Worm (Caenorhabditis elegans) whole organism, L1 larva: Measurements from ENCODE around the gene W01A11.7.

ENCODE experiments used
- C34B4.2 ChIP-seq: sonication (generic microtip); optimal IDR thresholded peaks from 2 replicates; lab custom pipeline; 2017; ENCODE audit warnings: mild to moderate bottlenecking, missing genetic modification characterization, missing compliant biosample characterization
- Y116A8C.19 ChIP-seq: sonication (generic microtip); optimal IDR thresholded peaks from 2 replicates; lab custom pipeline; 2016; ENCODE audit warnings: missing compliant biosample characterization, missing genetic modification characterization, borderline replicate concordance
- aha-1 ChIP-seq: fragments of 150-350 bp; optimal IDR thresholded peaks from 2 replicates; lab custom pipeline; 2014; ENCODE audit warnings: missing biosample characterization, missing genetic modification characterization
- aly-2 ChIP-seq: fragments of 150-350 bp; optimal IDR thresholded peaks from 2 replicates; lab custom pipeline; 2014; ENCODE audit warnings: missing biosample characterization, missing genetic modification characterization
- ama-1 ChIP-seq: fragments of 150-350 bp; optimal IDR thresholded peaks from 2 replicates; lab custom pipeline; 2014
- blmp-1 ChIP-seq: fragments of 150-350 bp; optimal IDR thresholded peaks from 2 replicates; lab custom pipeline; 2014; ENCODE audit warnings: missing biosample characterization, missing genetic modification characterization
- ceh-63 ChIP-seq: fragments of 200-800 bp; sonication (Bioruptor generic); optimal IDR thresholded peaks from 2 replicates; lab custom pipeline; 2018; ENCODE audit warnings: mild to moderate bottlenecking, missing genetic modification characterization, missing compliant biosample characterization
- ceh-88 ChIP-seq: fragments of 200-800 bp; sonication (Bioruptor generic); IDR thresholded peaks from 2 replicates; pipeline ENCODE4 v1.3.6; 2022; ENCODE audit warnings: missing genetic modification characterization, missing compliant biosample characterization
- ces-1 ChIP-seq: fragments of 150-350 bp; optimal IDR thresholded peaks from 2 replicates; lab custom pipeline; 2014; ENCODE audit warnings: missing biosample characterization, missing genetic modification reagents, missing genetic modification characterization
- dsc-1 ChIP-seq: sonication (generic microtip); optimal IDR thresholded peaks from 2 replicates; lab custom pipeline; 2016; ENCODE audit warnings: mild to moderate bottlenecking, missing genetic modification characterization, missing compliant biosample characterization
- efl-1 ChIP-seq, 4 experiments: fragments of 150-350 bp; optimal IDR thresholded peaks in 3 of 4; peaks in 1 of 4; 1 replicate in 1 of 4; 2 replicates in 3 of 4; lab custom pipeline; 2014; ENCODE audit warnings: missing biosample characterization in 2 of 4, missing genetic modification characterization in 2 of 4, missing genetic modification reagents in 2 of 4
- efl-3 ChIP-seq: fragments of 200-800 bp; sonication (Bioruptor generic); optimal IDR thresholded peaks from 2 replicates; lab custom pipeline; 2018; ENCODE audit warnings: mild to moderate bottlenecking, missing genetic modification characterization, missing compliant biosample characterization
- egl-13 ChIP-seq: sonication (generic microtip); optimal IDR thresholded peaks from 2 replicates; lab custom pipeline; 2016; ENCODE audit warnings: missing genotype, missing genetic modification reagents, missing genetic modification characterization, missing compliant biosample characterization
- elt-2 ChIP-seq: sonication (generic microtip); optimal IDR thresholded peaks from 2 replicates; lab custom pipeline; 2016; ENCODE audit warnings: missing genetic modification characterization, mild to moderate bottlenecking, inconsistent platforms, missing compliant biosample characterization, missing genetic modification reagents
- elt-3 ChIP-seq, 6 experiments: fragments of 150-350 bp in 1 of 6; sonication (generic microtip); optimal IDR thresholded peaks; 2 replicates each; lab custom pipeline; 2017 to 2018; ENCODE audit warnings: missing biosample characterization in 6 of 6, missing genetic modification characterization in 6 of 6, inconsistent platforms in 1 of 6
- fkh-4 ChIP-seq: sonication (generic microtip); optimal IDR thresholded peaks from 2 replicates; lab custom pipeline; 2016; ENCODE audit warnings: missing compliant biosample characterization, missing genetic modification characterization, borderline replicate concordance
- fos-1 ChIP-seq: fragments of 150-350 bp; optimal IDR thresholded peaks from 2 replicates; lab custom pipeline; 2014; ENCODE audit warnings: missing biosample characterization, missing genetic modification characterization
- grh-1 ChIP-seq: fragments of 200-800 bp; sonication (Bioruptor generic); IDR thresholded peaks from 2 replicates; pipeline ENCODE4 v1.3.6; 2022; ENCODE audit warnings: missing genetic modification reagents, missing genetic modification characterization, missing compliant biosample characterization
- hlh-4 ChIP-seq: sonication (generic microtip); optimal IDR thresholded peaks from 2 replicates; lab custom pipeline; 2016; ENCODE audit warnings: mild to moderate bottlenecking, missing genetic modification characterization, missing compliant biosample characterization
- isw-1 ChIP-seq: fragments of 200-800 bp; sonication (Bioruptor generic); IDR thresholded peaks from 2 replicates; pipeline ENCODE4 v1.3.6; 2022; ENCODE audit warnings: missing genetic modification characterization, missing compliant biosample characterization
- lin-14 ChIP-seq: fragments of 200-800 bp; sonication (Bioruptor generic); optimal IDR thresholded peaks from 2 replicates; lab custom pipeline; 2018; ENCODE audit warnings: mild to moderate bottlenecking, missing genetic modification characterization, moderate library complexity, missing compliant biosample characterization
- lir-3 ChIP-seq: sonication (generic microtip); optimal IDR thresholded peaks from 2 replicates; lab custom pipeline; 2016; ENCODE audit warnings: mild to moderate bottlenecking, missing genetic modification characterization, moderate library complexity, missing compliant biosample characterization; ENCODE audit not compliant: poor library complexity
- lsy-2 ChIP-seq, 2 experiments: fragments of 150-350 bp; optimal IDR thresholded peaks; 2 replicates each; lab custom pipeline; 2014; ENCODE audit warnings: missing biosample characterization in 2 of 2, missing genetic modification characterization in 2 of 2
- mep-1 ChIP-seq: fragments of 150-350 bp; optimal IDR thresholded peaks from 2 replicates; lab custom pipeline; 2014; ENCODE audit warnings: missing biosample characterization, missing genetic modification characterization
- nhr-12 ChIP-seq: sonication (generic microtip); optimal IDR thresholded peaks from 2 replicates; lab custom pipeline; 2017; ENCODE audit warnings: missing biosample characterization, missing genetic modification characterization
- nhr-237 ChIP-seq: fragments of 150-350 bp; optimal IDR thresholded peaks from 2 replicates; lab custom pipeline; 2014; ENCODE audit warnings: missing biosample characterization, missing genetic modification characterization
- nhr-71 ChIP-seq: sonication (generic microtip); optimal IDR thresholded peaks from 2 replicates; lab custom pipeline; 2016; ENCODE audit warnings: mild to moderate bottlenecking, missing genetic modification characterization, moderate library complexity, missing compliant biosample characterization
- nhr-77 ChIP-seq: fragments of 150-350 bp; optimal IDR thresholded peaks from 2 replicates; lab custom pipeline; 2014; ENCODE audit warnings: missing biosample characterization, missing genetic modification characterization
- nhr-85 ChIP-seq: sonication (generic microtip); peaks from one replicate; lab custom pipeline; 2016; ENCODE audit warnings: missing genetic modification characterization, inconsistent platforms, missing compliant biosample characterization
- nhr-90 ChIP-seq: sonication (generic microtip); optimal IDR thresholded peaks from 2 replicates; lab custom pipeline; 2016; ENCODE audit warnings: mild to moderate bottlenecking, missing genetic modification characterization, missing compliant biosample characterization; ENCODE audit not compliant: poor library complexity
- pqm-1 ChIP-seq: sonication (generic microtip); optimal IDR thresholded peaks from 3 replicates; lab custom pipeline; 2017; ENCODE audit warnings: missing biosample characterization, missing genetic modification characterization
- rnt-1 ChIP-seq: sonication (generic microtip); optimal IDR thresholded peaks from 2 replicates; lab custom pipeline; 2016; ENCODE audit warnings: mild to moderate bottlenecking, missing genetic modification characterization, moderate library complexity, missing compliant biosample characterization
- snpc-4 ChIP-seq: fragments of 150-350 bp; optimal IDR thresholded peaks from 2 replicates; lab custom pipeline; 2014; ENCODE audit warnings: missing biosample characterization, missing genetic modification characterization
- snu-23 ChIP-seq: sonication (generic microtip); optimal IDR thresholded peaks from 2 replicates; lab custom pipeline; 2016; ENCODE audit warnings: missing genetic modification characterization, missing compliant biosample characterization
- sptf-1 ChIP-seq: fragments of 150-350 bp; optimal IDR thresholded peaks from 2 replicates; lab custom pipeline; 2014; ENCODE audit warnings: missing biosample characterization, missing genetic modification characterization
- sup-37 ChIP-seq: fragments of 200-800 bp; sonication (Bioruptor generic); optimal IDR thresholded peaks from 2 replicates; lab custom pipeline; 2018; ENCODE audit warnings: mild to moderate bottlenecking, missing genetic modification characterization, missing compliant biosample characterization
- unc-30 ChIP-seq: sonication (generic microtip); optimal IDR thresholded peaks from 2 replicates; lab custom pipeline; 2017; ENCODE audit warnings: missing biosample characterization, missing genetic modification characterization
- unc-62 ChIP-seq: fragments of 150-350 bp; optimal IDR thresholded peaks from 2 replicates; lab custom pipeline; 2014; ENCODE audit warnings: missing biosample characterization, missing genetic modification reagents, missing genetic modification characterization
- ztf-11 ChIP-seq, 2 experiments: sonication (generic microtip); optimal IDR thresholded peaks; 2 replicates each; lab custom pipeline; 2016 to 2017; ENCODE audit warnings: missing genetic modification characterization in 2 of 2, missing biosample characterization in 1 of 2, missing compliant biosample characterization in 1 of 2

Gene W01A11.7

ce11 chrV:6511121-6511520 is 5.9 kb upstream of the W01A11.7 start, which contains the start of gene ubh-1:
TSS of gene ubh-1 (minus strand) at chrV:6511409.
- TF ChIP-seq nhr-237 (tag; lab: Kevin White, UChicago) (no peak), fkh-4 (no peak), nhr-85 (tag; lab: Kevin White, UChicago) (no peak), snu-23 (GFP tag; lab: Kevin White, UChicago) (no peak), ceh-88 (GFP tag; lab: Robert Waterston, UW) (no peak), elt-3 (tag; optimal IDR thresholded peaks at IDR 0.05; lab: Kevin White, UChicago) (peak in 1 of 6 experiments; percentile 23), sup-37 (GFP tag; lab: Kevin White, UChicago) (no peak), mep-1 (tag; lab: Kevin White, UChicago) (no peak), efl-1 (optimal IDR thresholded peaks at IDR 0.05; lab: Kevin White, UChicago) (no peak), efl-1 (GFP tag; optimal IDR thresholded peaks at IDR 0.05 in 1 of 2; lab: Kevin White, UChicago) (peak in 1 of 2 experiments; percentile 24), isw-1 (GFP tag; lab: Robert Waterston, UW) (no peak), hlh-4 (no peak), elt-2 (tag; lab: Kevin White, UChicago) (no peak)

ce11 chrV:6510622-6511021 is 5.4 kb upstream of the W01A11.7 start:
- no peak for TF ChIP-seq lir-3 (tag; lab: Kevin White, UChicago)
- TF ChIP-seq lsy-2 (tag; optimal IDR thresholded peaks at IDR 0.05; lab: Kevin White, UChicago), result peak in 1 of 2 experiments; percentile 50

ce11 chrV:6509717-6510116 is 4.5 kb upstream of the W01A11.7 start, which contains the start of gene ubh-2:
TSS of gene ubh-2 (minus strand) at chrV:6509817.
- TF ChIP-seq snu-23 (GFP tag; lab: Kevin White, UChicago), result no peak
- TF ChIP-seq nhr-12 (tag; lab: Kevin White, UChicago), result no peak
- no peak for TF ChIP-seq ceh-88 (GFP tag; lab: Robert Waterston, UW)
- TF ChIP-seq Y116A8C.19, result no peak
- no peak for TF ChIP-seq aly-2
- no peak for TF ChIP-seq ztf-11 (tag; optimal IDR thresholded peaks at IDR 0.05; lab: Kevin White, UChicago)
- TF ChIP-seq aha-1 (tag; lab: Kevin White, UChicago), result no peak
- TF ChIP-seq grh-1 (GFP tag; lab: Robert Waterston, UW), result no peak
- no peak for TF ChIP-seq nhr-71 (tag; lab: Kevin White, UChicago)
- TF ChIP-seq sptf-1 (tag; lab: Kevin White, UChicago), result no peak
- TF ChIP-seq blmp-1, result no peak
- TF ChIP-seq pqm-1 (tag; lab: Kevin White, UChicago), result no peak
- TF ChIP-seq ceh-63 (GFP tag; lab: Kevin White, UChicago), result no peak
- no peak for TF ChIP-seq unc-62 (GFP tag; lab: Kevin White, UChicago)
- TF ChIP-seq fos-1, result no peak
- no peak for TF ChIP-seq efl-3 (GFP tag; lab: Kevin White, UChicago)

- TF ChIP-seq sup-37 (GFP tag; lab: Kevin White, UChicago), result no peak
Observed at ce11 chrV:6508703-6509102, 3.5 kb upstream of the W01A11.7 start, which contains the start of gene ubh-3. TSS of gene ubh-3 (minus strand) at chrV:6508803.

- TF ChIP-seq sptf-1 (tag; lab: Kevin White, UChicago), result no peak
- no peak for TF ChIP-seq C34B4.2 (tag; lab: Kevin White, UChicago)
- TF ChIP-seq efl-1 (optimal IDR thresholded peaks at IDR 0.05; lab: Kevin White, UChicago), result no peak
- no peak for TF ChIP-seq efl-1 (GFP tag; optimal IDR thresholded peaks at IDR 0.05 in 1 of 2; lab: Kevin White, UChicago)
- no peak for TF ChIP-seq ztf-11 (tag; optimal IDR thresholded peaks at IDR 0.05; lab: Kevin White, UChicago)
- no peak for TF ChIP-seq egl-13 (tag; lab: Kevin White, UChicago)
- peak; percentile 95 for TF ChIP-seq blmp-1
- TF ChIP-seq ama-1 (lab: Kevin White, UChicago), result no peak
- TF ChIP-seq rnt-1 (tag; lab: Kevin White, UChicago), result no peak
- no peak for TF ChIP-seq dsc-1 (tag; lab: Kevin White, UChicago)
- TF ChIP-seq ces-1 (GFP tag; lab: Kevin White, UChicago), result no peak
- TF ChIP-seq lin-14 (GFP tag; lab: Kevin White, UChicago), result no peak
- no peak for TF ChIP-seq snpc-4
- no peak for TF ChIP-seq nhr-90 (tag; lab: Kevin White, UChicago)
- TF ChIP-seq nhr-77 (tag; lab: Kevin White, UChicago), result no peak
- TF ChIP-seq elt-3 (tag; optimal IDR thresholded peaks at IDR 0.05; lab: Kevin White, UChicago), result peak in 1 of 6 experiments; percentile 51
- TF ChIP-seq unc-30 (tag; lab: Kevin White, UChicago), result no peak
Observed at ce11 chrV:6506238-6506956, 1.2 kb upstream of the W01A11.7 start.
